Worm (Caenorhabditis elegans) whole organism, late embryonic: ENCODE data around the gene srh-240.

Experiments used
- C08G9.2 ChIP-seq: sonication (generic microtip); optimal IDR thresholded peaks from 2 replicates; lab custom pipeline; 2016; ENCODE audit warnings: mild to moderate bottlenecking, missing genetic modification characterization, moderate library complexity, missing compliant biosample characterization
- F13H6.1 ChIP-seq: sonication (generic microtip); optimal IDR thresholded peaks from 2 replicates; lab custom pipeline; 2016; ENCODE audit warnings: missing genetic modification characterization, missing compliant biosample characterization
- ama-1 ChIP-seq: fragments of 150-350 bp; optimal IDR thresholded peaks from 2 replicates; lab custom pipeline; 2014
- ceh-24 ChIP-seq: sonication (generic microtip); optimal IDR thresholded peaks from 2 replicates; lab custom pipeline; 2016; ENCODE audit warnings: mild to moderate bottlenecking, missing genetic modification characterization, missing compliant biosample characterization
- fkh-10 ChIP-seq: fragments of 150-350 bp; optimal IDR thresholded peaks from 2 replicates; lab custom pipeline; 2014; ENCODE audit warnings: missing biosample characterization, missing genetic modification reagents, missing genetic modification characterization
- nhr-11 ChIP-seq: fragments of 150-350 bp; optimal IDR thresholded peaks from 2 replicates; lab custom pipeline; 2014; ENCODE audit warnings: missing biosample characterization, missing genetic modification characterization
- pag-3 ChIP-seq: sonication (generic microtip); optimal IDR thresholded peaks from 2 replicates; lab custom pipeline; 2016; ENCODE audit warnings: missing compliant biosample characterization, missing genetic modification characterization, borderline replicate concordance
- pha-2 ChIP-seq: sonication (generic microtip); optimal IDR thresholded peaks from 2 replicates; lab custom pipeline; 2017; ENCODE audit warnings: mild to moderate bottlenecking, missing genetic modification characterization, missing compliant biosample characterization
- tbx-2 ChIP-seq: sonication (generic microtip); optimal IDR thresholded peaks from 2 replicates; lab custom pipeline; 2016; ENCODE audit warnings: missing genetic modification characterization, missing compliant biosample characterization

DNA sequence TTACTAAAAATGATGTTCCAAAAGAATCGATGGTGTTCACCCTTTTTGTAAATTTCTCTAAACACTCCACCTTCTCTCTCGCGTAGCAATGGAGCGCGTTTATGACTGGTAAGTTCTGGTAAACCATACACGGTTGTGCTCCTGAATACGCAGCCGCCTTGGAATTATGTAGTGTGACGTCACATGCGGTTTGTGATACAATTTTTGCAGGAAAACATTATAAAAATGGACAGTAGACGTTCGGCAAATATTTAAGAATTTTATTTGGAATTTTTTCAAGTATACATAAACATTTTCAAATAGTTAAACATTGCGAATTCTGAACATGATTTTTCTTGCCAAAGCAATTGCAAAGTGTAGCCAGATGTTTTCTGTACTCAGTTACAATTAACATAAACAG lies 12.5 kb downstream of the srh-240 start, which contains the start of gene F37B4.10:
- TF ChIP-seq pag-3 (tag; lab: Kevin White, UChicago) = no peak
- TF ChIP-seq C08G9.2 (tag; lab: Kevin White, UChicago) = no peak
- TF ChIP-seq F13H6.1 = no peak
- no peak for TF ChIP-seq pha-2
- no peak for TF ChIP-seq nhr-11 (tag; lab: Kevin White, UChicago)
- TF ChIP-seq ama-1 (lab: Kevin White, UChicago) = no peak
- no peak for TF ChIP-seq ceh-24
- TF ChIP-seq tbx-2 (tag; lab: Kevin White, UChicago) = no peak
- TF ChIP-seq fkh-10 (GFP tag; lab: Kevin White, UChicago) = no peak
